Worm (Caenorhabditis elegans): ENCODE results near the gene R13A1.1.
A peak's percentile ranks its signal among the peaks of the same experiment; 100 is the strongest.

R13A1.1 gene

DNA sequence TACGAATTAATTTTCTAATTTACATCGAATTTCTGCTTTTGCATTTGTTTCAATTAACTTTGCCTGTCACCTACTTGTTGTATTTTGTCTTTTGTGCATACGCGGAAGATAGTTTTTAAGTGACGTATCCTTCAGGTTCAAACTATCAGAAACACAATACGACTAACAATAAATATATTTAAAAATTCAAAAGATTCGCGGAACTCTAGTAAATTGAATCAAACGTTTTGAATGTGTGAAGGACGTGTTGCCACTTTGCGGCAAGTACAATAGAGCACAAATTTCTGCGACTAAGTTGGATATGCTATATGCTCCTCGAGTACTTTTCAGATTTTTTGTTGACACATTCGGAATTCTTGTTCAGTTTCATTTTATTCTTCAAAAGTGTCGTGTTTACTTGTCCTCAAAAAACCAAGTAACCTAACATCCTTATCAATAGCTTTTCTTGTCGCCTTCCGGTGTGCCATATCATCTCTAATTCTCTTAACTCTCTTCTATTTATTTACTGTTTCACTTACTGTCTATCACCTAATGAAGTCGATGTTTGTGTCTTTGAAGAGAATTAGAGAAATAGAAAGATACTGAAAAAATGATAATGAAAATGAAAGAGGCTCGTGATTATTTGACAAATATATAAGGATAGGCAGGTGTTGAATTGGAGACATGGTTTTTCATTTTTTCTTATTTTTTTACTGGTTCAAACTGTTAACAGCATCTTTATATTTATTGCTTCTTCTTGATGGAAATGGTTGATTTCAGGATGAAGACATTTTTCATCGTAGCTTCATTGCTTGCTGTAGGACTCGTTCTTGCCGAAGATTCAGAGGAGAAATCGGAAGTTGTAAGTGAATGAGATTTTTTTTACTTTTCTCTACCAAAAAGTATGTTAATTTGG is 31.1 kb upstream of the R13A1.1 start, which contains the start of gene srlf-7:
TSS of gene srlf-7 (plus strand) at position 760 of the 895 bp plus-strand sequence.
- TF ChIP-seq pqm-1 (tag; optimal IDR thresholded peaks at IDR 0.05) (peak; percentile 27), unc-42 (tag; optimal IDR thresholded peaks at IDR 0.05) (peak; percentile 44), elt-2 (tag; optimal IDR thresholded peaks at IDR 0.05) (peak; percentile 88), ceh-34 (tag; optimal IDR thresholded peaks at IDR 0.05) (no peak), tbx-7 (tag; optimal IDR thresholded peaks at IDR 0.05) (no peak)

DNA sequence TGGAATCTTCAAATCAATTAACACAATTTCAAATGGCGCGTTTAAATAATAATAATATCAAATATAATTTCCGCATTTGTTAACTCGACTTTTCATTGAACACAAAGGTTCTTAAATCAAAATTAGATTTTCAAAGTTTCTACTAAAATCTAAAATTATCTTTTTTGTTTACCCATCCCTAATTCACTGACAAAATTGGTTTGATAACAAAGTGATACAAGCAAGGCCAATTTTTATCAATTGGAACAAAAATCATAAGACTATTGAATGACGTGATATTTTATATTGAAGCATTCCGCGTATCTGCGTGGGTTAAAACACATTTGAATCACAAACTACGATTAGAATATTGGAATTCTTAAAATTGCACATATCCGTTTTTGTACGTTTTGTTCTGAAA is 29.4 kb upstream of the R13A1.1 start:
- TF ChIP-seq elt-2 (tag; optimal IDR thresholded peaks at IDR 0.05) (peak; percentile 49), odd-2 (tag; optimal IDR thresholded peaks at IDR 0.05) (no peak)

DNA sequence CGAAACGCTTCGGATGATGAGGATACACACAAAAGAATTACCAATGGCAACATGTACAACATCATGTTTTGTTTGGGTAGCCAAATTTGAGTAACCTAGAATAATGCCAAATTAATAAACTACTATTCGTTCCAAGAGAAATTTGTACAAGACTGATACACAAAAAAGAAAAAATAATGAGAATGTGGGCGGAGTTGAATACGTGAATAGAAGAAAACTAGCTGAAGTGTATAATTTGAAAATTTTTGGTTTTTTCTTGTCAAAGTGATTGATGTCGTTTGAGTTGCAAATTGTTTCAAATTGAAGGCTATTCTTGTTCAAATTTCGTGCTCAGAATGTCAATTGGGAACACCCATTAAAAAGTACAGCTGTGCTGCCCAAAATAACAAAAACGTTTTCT is 28.1 kb upstream of the R13A1.1 start, which contains the start of gene R13A1.5:
TSS of gene R13A1.5 (minus strand) at position 101 of the 400 bp plus-strand sequence.
- TF ChIP-seq syd-9 (tag; optimal IDR thresholded peaks at IDR 0.05): no peak
- no peak for TF ChIP-seq ama-1 (optimal IDR thresholded peaks at IDR 0.05)
- no peak for TF ChIP-seq ceh-22 (tag; optimal IDR thresholded peaks at IDR 0.05)
- TF ChIP-seq zip-5 (tag; optimal IDR thresholded peaks at IDR 0.05): no peak
- no peak for TF ChIP-seq pha-2 (tag; optimal IDR thresholded peaks at IDR 0.05)
- no peak for TF ChIP-seq Y22D7AL.16 (tag; optimal IDR thresholded peaks at IDR 0.05)
- TF ChIP-seq sdc-2 (tag; optimal IDR thresholded peaks at IDR 0.05): no peak
- TF ChIP-seq ceh-9 (tag; optimal IDR thresholded peaks at IDR 0.05): no peak

DNA sequence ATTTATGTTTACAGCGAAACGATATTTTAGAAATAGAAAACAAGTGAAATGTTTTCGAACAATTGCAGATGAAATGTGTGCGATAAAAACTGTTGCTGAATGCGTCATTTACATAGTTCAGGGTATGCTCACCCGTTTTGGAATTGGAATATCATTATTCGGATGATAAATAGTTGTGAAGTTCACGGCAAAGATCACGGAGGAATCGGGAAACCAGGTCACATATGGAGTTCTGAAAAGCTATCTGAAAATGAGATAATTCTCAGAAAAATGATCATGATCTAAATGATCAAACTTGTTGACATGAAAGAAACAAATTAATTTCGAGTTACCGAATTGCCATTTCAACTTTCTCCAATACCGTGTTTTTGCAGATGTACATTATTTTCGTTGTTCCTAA is 24.1 kb upstream of the R13A1.1 start, which contains the start of gene best-16:
TSS of gene best-16 (minus strand) at position 101 of the 400 bp plus-strand sequence.
- TF ChIP-seq hlh-6 (tag; optimal IDR thresholded peaks at IDR 0.05) (no peak), pha-4 (tag; optimal IDR thresholded peaks at IDR 0.05) (no peak), ama-1 (optimal IDR thresholded peaks at IDR 0.05) (no peak), ceh-45 (GFP tag; IDR thresholded peaks at IDR 0.05) (no peak), T23F11.4 (GFP tag; optimal IDR thresholded peaks at IDR 0.05) (no peak), dmd-4 (tag; optimal IDR thresholded peaks at IDR 0.05; ENCODE audit: borderline replicate concordance) (no peak), zip-5 (tag; optimal IDR thresholded peaks at IDR 0.05) (no peak), elt-4 (tag; optimal IDR thresholded peaks at IDR 0.05) (no peak), ceh-34 (tag; optimal IDR thresholded peaks at IDR 0.05) (no peak), C08G9.2 (tag; optimal IDR thresholded peaks at IDR 0.05) (no peak), madf-2 (tag; optimal IDR thresholded peaks at IDR 0.05) (no peak), dve-1 (tag; optimal IDR thresholded peaks at IDR 0.05) (no peak), fax-1 (tag; optimal IDR thresholded peaks at IDR 0.05) (no peak), tbx-7 (tag; optimal IDR thresholded peaks at IDR 0.05) (no peak)

DNA sequence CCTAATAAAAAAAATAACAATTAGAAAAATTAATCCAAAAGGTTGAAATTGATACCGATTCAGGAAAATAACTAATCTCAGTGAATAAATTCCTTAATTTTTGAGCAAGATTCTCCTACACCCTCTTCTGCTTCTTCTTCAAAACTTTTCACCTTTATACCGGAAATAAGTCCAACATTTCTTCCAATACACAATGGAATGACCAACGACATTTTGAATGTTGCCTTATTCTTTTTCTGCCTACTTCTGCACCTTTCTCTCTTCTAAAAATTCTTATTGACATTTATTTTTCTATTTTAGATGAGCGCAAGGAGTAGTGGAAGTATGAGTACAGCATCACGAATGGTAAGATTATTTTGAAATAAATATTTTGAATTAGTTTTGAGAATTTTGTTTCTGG is 23.0 kb upstream of the R13A1.1 start, which contains the start of gene unc-8:
TSS of gene unc-8 (plus strand) at position 301 of the 400 bp plus-strand sequence.
- TF ChIP-seq ceh-18 (tag; optimal IDR thresholded peaks at IDR 0.05) (no peak), K02D7.2 (tag; optimal IDR thresholded peaks at IDR 0.05) (no peak)

DNA sequence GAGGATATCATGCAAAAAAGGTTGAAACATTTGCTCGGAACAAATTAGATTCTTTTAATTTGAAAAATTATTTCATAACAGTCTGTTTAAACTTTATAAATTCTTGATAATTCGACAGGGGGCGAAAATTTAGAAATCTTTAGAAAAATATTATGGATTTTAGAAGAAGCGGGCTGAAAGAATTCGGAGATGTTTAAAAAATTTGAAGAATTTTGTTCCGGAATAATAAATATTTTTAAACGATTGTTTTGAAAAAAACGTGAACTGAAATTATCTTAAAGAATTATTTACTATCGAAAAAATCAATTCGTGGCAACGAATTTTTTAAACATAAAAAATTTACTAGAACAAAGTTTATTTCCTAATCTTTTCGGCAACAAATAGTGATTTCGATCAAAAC is 16.1 kb upstream of the R13A1.1 start, which contains the start of gene R13A1.3:
TSS of gene R13A1.3 (plus strand) at position 301 of the 400 bp plus-strand sequence.
- TF ChIP-seq fax-1 (tag; optimal IDR thresholded peaks at IDR 0.05) (no peak), C08G9.2 (tag; optimal IDR thresholded peaks at IDR 0.05) (no peak)

DNA sequence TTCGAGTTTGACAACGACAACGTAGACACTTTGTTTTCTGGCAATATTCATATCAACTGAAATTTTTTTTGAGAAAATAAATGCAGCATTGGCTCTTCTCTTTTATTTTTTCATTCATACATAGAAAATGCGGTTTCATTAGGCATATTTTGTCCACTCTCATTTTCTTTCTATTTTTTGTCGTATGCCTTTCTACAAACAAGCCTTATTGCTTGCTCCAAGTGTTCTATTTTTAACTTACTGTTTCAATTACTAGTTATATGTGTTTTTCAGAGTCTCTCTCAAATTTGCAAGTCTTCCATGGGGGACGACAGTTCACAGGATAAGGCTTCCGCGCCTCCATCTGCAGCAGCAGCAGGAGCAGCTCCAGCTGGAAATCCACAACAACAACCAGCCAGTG is 13.9 kb upstream of the R13A1.1 start, which contains the start of gene kcc-1:
TSS of gene kcc-1 (plus strand) at position 301 of the 400 bp plus-strand sequence.
- TF ChIP-seq che-1 (tag; optimal IDR thresholded peaks at IDR 0.05) (no peak), tbx-7 (tag; optimal IDR thresholded peaks at IDR 0.05) (no peak), ztf-16 (tag; optimal IDR thresholded peaks at IDR 0.05) (no peak), K09A11.1 (tag; optimal IDR thresholded peaks at IDR 0.05; ENCODE audit: insufficient read depth) (no peak), elt-2 (tag; optimal IDR thresholded peaks at IDR 0.05) (no peak), fax-1 (tag; optimal IDR thresholded peaks at IDR 0.05) (no peak), mec-3 (tag; optimal IDR thresholded peaks at IDR 0.05; ENCODE audit: borderline replicate concordance) (no peak), fkh-6 (tag; optimal IDR thresholded peaks at IDR 0.05) (no peak)
